Fruit fly (Drosophila melanogaster) whole organism, embryonic: ENCODE data around the gene Cks85A.

Experiments used
- BEAF-32 ChIP-seq: fragments of 200-800 bp; sonication (Bioruptor generic); optimal IDR thresholded peaks from 3 replicates; lab custom pipeline; 2017; ENCODE audit warnings: missing biosample characterization, missing genetic modification characterization, mild to moderate bottlenecking, moderate library complexity, missing genetic modification reagents
- CG1024 ChIP-seq: fragments of 200-800 bp; sonication (Bioruptor generic); IDR thresholded peaks from 2 replicates; pipeline ENCODE4 v1.3.6; 2022; ENCODE audit warnings: missing biosample characterization, missing genetic modification characterization
- CG12299 ChIP-seq: fragments of 200-800 bp; sonication (Bioruptor generic); optimal IDR thresholded peaks from 2 replicates; lab custom pipeline; 2018; ENCODE audit warnings: missing biosample characterization, mild to moderate bottlenecking, missing genetic modification characterization
- CG13894 ChIP-seq: fragments of 200-800 bp; sonication (Bioruptor generic); optimal IDR thresholded peaks from 3 replicates; lab custom pipeline; 2018; ENCODE audit warnings: missing biosample characterization, mild to moderate bottlenecking, missing genetic modification characterization, moderate library complexity
- CG14710 ChIP-seq: fragments of 200-800 bp; sonication (Bioruptor generic); optimal IDR thresholded peaks from 3 replicates; lab custom pipeline; 2019; ENCODE audit warnings: missing biosample characterization, mild to moderate bottlenecking, missing genetic modification characterization, moderate library complexity
- CG15479 ChIP-seq: fragments of 200-800 bp; sonication (Bioruptor generic); optimal IDR thresholded peaks from 3 replicates; lab custom pipeline; 2019; ENCODE audit warnings: missing biosample characterization, mild to moderate bottlenecking, missing genetic modification characterization, moderate library complexity
- CG16813 ChIP-seq: fragments of 200-800 bp; sonication (Bioruptor generic); IDR thresholded peaks from 3 replicates; pipeline ENCODE4 v1.3.6; 2022; ENCODE audit warnings: missing biosample characterization, missing genetic modification characterization; ENCODE audit not compliant: partially characterized antibody
- CG17568 ChIP-seq: fragments of 200-800 bp; sonication (Bioruptor generic); optimal IDR thresholded peaks from 2 replicates; lab custom pipeline; 2018; ENCODE audit warnings: missing biosample characterization, mild to moderate bottlenecking, missing genetic modification characterization, moderate library complexity
- CG18599 ChIP-seq: fragments of 200-800 bp; sonication (Bioruptor generic); optimal IDR thresholded peaks from 3 replicates; lab custom pipeline; 2017; ENCODE audit warnings: missing biosample characterization, missing genetic modification characterization, mild to moderate bottlenecking, moderate library complexity, missing genetic modification reagents
- CG2202 ChIP-seq: fragments of 200-800 bp; sonication (Bioruptor generic); optimal IDR thresholded peaks from 2 replicates; lab custom pipeline; 2018; ENCODE audit warnings: missing biosample characterization, mild to moderate bottlenecking, missing genetic modification characterization
- CG30403 ChIP-seq: fragments of 200-800 bp; sonication (Bioruptor generic); optimal IDR thresholded peaks from 3 replicates; lab custom pipeline; 2016; ENCODE audit warnings: missing biosample characterization, missing genetic modification characterization
- CG34224 ChIP-seq: fragments of 200-800 bp; sonication (Bioruptor generic); IDR thresholded peaks from 3 replicates; pipeline ENCODE4 v1.3.6; 2022; ENCODE audit warnings: missing biosample characterization, missing genetic modification characterization; ENCODE audit not compliant: partially characterized antibody
- CG4328 ChIP-seq: fragments of 200-800 bp; sonication (Bioruptor generic); optimal IDR thresholded peaks from 3 replicates; lab custom pipeline; 2017; ENCODE audit warnings: missing biosample characterization, missing genetic modification reagents, missing genetic modification characterization
- CG7745 ChIP-seq: fragments of 200-800 bp; sonication (Bioruptor generic); optimal IDR thresholded peaks from 2 replicates; lab custom pipeline; 2018; ENCODE audit warnings: missing biosample characterization, mild to moderate bottlenecking, missing genetic modification characterization, moderate library complexity
- CG8290 ChIP-seq, 3 experiments: fragments of 200-800 bp; sonication (Bioruptor generic); optimal IDR thresholded peaks; 2 replicates each; lab custom pipeline; 2016 to 2019; ENCODE audit warnings: missing biosample characterization in 3 of 3, missing genetic modification characterization in 3 of 3, mild to moderate bottlenecking in 2 of 3, moderate library complexity in 1 of 3
- CG9932 ChIP-seq: fragments of 200-800 bp; sonication (Bioruptor generic); IDR thresholded peaks from 2 replicates; pipeline ENCODE4 v1.3.6; 2022; ENCODE audit warnings: missing biosample characterization, missing genetic modification characterization
- CkIIα-i1 ChIP-seq: fragments of 200-800 bp; sonication (Bioruptor generic); IDR thresholded peaks from 2 replicates; pipeline ENCODE4 v1.3.6; 2022; ENCODE audit warnings: missing biosample characterization, missing genetic modification characterization
- Dll ChIP-seq: fragments of 200-800 bp; sonication (Bioruptor generic); IDR thresholded peaks from 4 replicates; pipeline ENCODE4 v1.3.6; 2022; ENCODE audit warnings: missing biosample characterization, missing genetic modification characterization; ENCODE audit not compliant: partially characterized antibody
- Eip74EF ChIP-seq, 2 experiments: fragments of 200-800 bp in 1 of 2; fragments of >200 bp in 1 of 2; sonication (Bioruptor generic) in 1 of 2; optimal IDR thresholded peaks; 2 replicates each; lab custom pipeline; 2017 to 2019; ENCODE audit warnings: missing biosample characterization in 2 of 2, missing genetic modification characterization in 2 of 2, mild to moderate bottlenecking in 1 of 2, moderate library complexity in 1 of 2
- Ets65A ChIP-seq: fragments of 200-800 bp; sonication (Bioruptor generic); peaks from one replicate; lab custom pipeline; 2016; ENCODE audit warnings: missing biosample characterization, missing genetic modification characterization
- HHEX ChIP-seq: fragments of 200-800 bp; sonication (Bioruptor generic); optimal IDR thresholded peaks from 3 replicates; lab custom pipeline; 2017; ENCODE audit warnings: missing biosample characterization, mild to moderate bottlenecking, missing genetic modification characterization, missing genetic modification reagents
- HLH3B ChIP-seq: fragments of 200-800 bp; sonication (Bioruptor generic); IDR thresholded peaks from 2 replicates; pipeline ENCODE4 v1.3.6; 2022; ENCODE audit warnings: missing biosample characterization, missing genetic modification characterization
- HLH54F ChIP-seq: fragments of 200-800 bp; sonication (Bioruptor generic); optimal IDR thresholded peaks from 3 replicates; lab custom pipeline; 2016; ENCODE audit warnings: missing biosample characterization, missing genetic modification characterization
- Hr3 ChIP-seq: fragments of 200-800 bp; sonication (Bioruptor generic); optimal IDR thresholded peaks from 3 replicates; lab custom pipeline; 2016; ENCODE audit warnings: missing biosample characterization, missing genetic modification characterization
- Hr78 ChIP-seq, 2 experiments: fragments of 200-800 bp in 1 of 2; fragments of >200 bp in 1 of 2; sonication (Bioruptor generic) in 1 of 2; optimal IDR thresholded peaks; 2 replicates each; lab custom pipeline; 2017 to 2019; ENCODE audit warnings: missing biosample characterization in 2 of 2, missing genetic modification characterization in 2 of 2, mild to moderate bottlenecking in 1 of 2, moderate library complexity in 1 of 2
- MESR4 ChIP-seq: fragments of 200-800 bp; sonication (Bioruptor generic); optimal IDR thresholded peaks from 2 replicates; lab custom pipeline; 2018; ENCODE audit warnings: missing biosample characterization, mild to moderate bottlenecking, missing genetic modification characterization, moderate library complexity
- Max ChIP-seq: fragments of 200-800 bp; sonication (Bioruptor generic); optimal IDR thresholded peaks from 2 replicates; lab custom pipeline; 2016; ENCODE audit warnings: missing biosample characterization, mild to moderate bottlenecking, missing genetic modification characterization
- Pdp1 ChIP-seq, 2 experiments: fragments of 200-800 bp; sonication (Bioruptor generic); optimal IDR thresholded peaks; 3 replicates each; lab custom pipeline; 2016; ENCODE audit warnings: missing biosample characterization in 2 of 2, missing genetic modification characterization in 2 of 2, mild to moderate bottlenecking in 1 of 2, moderate library complexity in 1 of 2
- Side ChIP-seq: fragments of 200-800 bp; sonication (Bioruptor generic); optimal IDR thresholded peaks from 2 replicates; lab custom pipeline; 2016; ENCODE audit warnings: missing biosample characterization, missing genetic modification characterization
- ato ChIP-seq: fragments of 200-800 bp; sonication (Bioruptor generic); IDR thresholded peaks from 2 replicates; pipeline ENCODE4 v1.3.6; 2022; ENCODE audit warnings: missing biosample characterization, missing genetic modification characterization; ENCODE audit not compliant: partially characterized antibody
- bab2 ChIP-seq: fragments of 200-800 bp; sonication (Bioruptor generic); optimal IDR thresholded peaks from 2 replicates; lab custom pipeline; 2016; ENCODE audit warnings: missing biosample characterization, missing genetic modification characterization
- btn ChIP-seq: fragments of 200-800 bp; sonication (Bioruptor generic); optimal IDR thresholded peaks from 2 replicates; lab custom pipeline; 2016; ENCODE audit warnings: missing biosample characterization, missing genetic modification characterization
- chm ChIP-seq: fragments of 200-800 bp; sonication (Bioruptor generic); IDR thresholded peaks from 2 replicates; pipeline ENCODE4 v1.3.6; 2022; ENCODE audit warnings: missing biosample characterization, missing genetic modification characterization
- crol ChIP-seq: fragments of 200-800 bp; sonication (Bioruptor generic); IDR thresholded peaks from 2 replicates; pipeline ENCODE4 v1.3.6; 2022; ENCODE audit warnings: missing biosample characterization, missing genetic modification characterization
- dimm ChIP-seq: fragments of 200-800 bp; sonication (Bioruptor generic); IDR thresholded peaks from 2 replicates; pipeline ENCODE4 v1.3.6; 2022; ENCODE audit warnings: missing biosample characterization, missing genetic modification characterization
- emc ChIP-seq: fragments of 200-800 bp; sonication (Bioruptor generic); optimal IDR thresholded peaks from 2 replicates; lab custom pipeline; 2016; ENCODE audit warnings: missing biosample characterization, missing genetic modification characterization
- esg ChIP-seq: fragments of 200-800 bp; sonication (Bioruptor generic); conservative IDR thresholded peaks from 2 replicates; pipeline ENCODE4 v1.3.6; 2022; ENCODE audit warnings: missing biosample characterization, missing genetic modification characterization
- ftz-f1 ChIP-seq: fragments of 200-800 bp; sonication (Bioruptor generic); optimal IDR thresholded peaks from 2 replicates; lab custom pipeline; 2016; ENCODE audit warnings: missing biosample characterization, missing genetic modification characterization
- grau ChIP-seq: fragments of 200-800 bp; optimal IDR thresholded peaks from 3 replicates; lab custom pipeline; 2019; ENCODE audit warnings: missing biosample characterization, mild to moderate bottlenecking, missing genetic modification characterization, moderate library complexity
- ham ChIP-seq: fragments of 200-800 bp; sonication (Bioruptor generic); IDR thresholded peaks from 2 replicates; pipeline ENCODE4 v1.3.6; 2022; ENCODE audit warnings: missing biosample characterization, missing genetic modification characterization
- hkb ChIP-seq, 2 experiments: fragments of 200-800 bp in 1 of 2; fragments of >200 bp in 1 of 2; sonication (Bioruptor generic) in 1 of 2; IDR thresholded peaks in 1 of 2; optimal IDR thresholded peaks in 1 of 2; 2 replicates each; pipeline versions ENCODE4 v1.3.6 to Lab custom; 2017 to 2022; ENCODE audit warnings: missing biosample characterization in 1 of 2, missing genetic modification characterization in 1 of 2
- insv ChIP-seq, 2 experiments: fragments of 200-800 bp; sonication (Bioruptor generic); optimal IDR thresholded peaks; 3 replicates each; lab custom pipeline; 2016 to 2018; ENCODE audit warnings: missing biosample characterization in 2 of 2, missing genetic modification characterization in 2 of 2
- lmd ChIP-seq: fragments of 200-800 bp; sonication (Bioruptor generic); IDR thresholded peaks from 2 replicates; pipeline ENCODE4 v1.3.6; 2022; ENCODE audit warnings: missing biosample characterization, missing genetic modification characterization
- onecut ChIP-seq: fragments of 200-800 bp; sonication (Bioruptor generic); IDR thresholded peaks from 2 replicates; pipeline ENCODE4 v1.3.6; 2022; ENCODE audit warnings: missing biosample characterization, missing genetic modification characterization
- run ChIP-seq: fragments of 200-800 bp; sonication (Bioruptor generic); optimal IDR thresholded peaks from 3 replicates; lab custom pipeline; 2018; ENCODE audit warnings: missing biosample characterization, mild to moderate bottlenecking, missing genetic modification characterization
- seq ChIP-seq: fragments of 200-800 bp; sonication (Bioruptor generic); IDR thresholded peaks from 2 replicates; pipeline ENCODE4 v1.3.6; 2022; ENCODE audit warnings: missing biosample characterization, missing genetic modification characterization
- stc ChIP-seq: fragments of 200-800 bp; sonication (Bioruptor generic); IDR thresholded peaks from 2 replicates; pipeline ENCODE4 v1.3.6; 2022; ENCODE audit warnings: missing biosample characterization, missing genetic modification characterization

Gene Cks85A

dm6 chr3R:8668024-8668856, 50.0 kb downstream of the Cks85A start (continued):
- no peak for TF ChIP-seq emc (GFP tag; lab: Kevin White, UChicago)
- no peak for TF ChIP-seq HLH3B (GFP tag; lab: Robert Waterston, UW)
- TF ChIP-seq ato (GFP tag; lab: Robert Waterston, UW), result peak; percentile 91
- no peak for TF ChIP-seq bab2 (GFP tag; lab: Kevin White, UChicago)
- TF ChIP-seq CG12299 (tag; lab: Kevin White, UChicago), result no peak
- no peak for TF ChIP-seq Ets65A (GFP tag; lab: Kevin White, UChicago)
- no peak for TF ChIP-seq CkIIα-i1
- TF ChIP-seq CG30403, result no peak
- no peak for TF ChIP-seq HLH54F (GFP tag; lab: Kevin White, UChicago)
- TF ChIP-seq run (tag; lab: Kevin White, UChicago), result no peak
- no peak for TF ChIP-seq onecut (GFP tag; lab: Robert Waterston, UW)
- TF ChIP-seq CG17568 (GFP tag; lab: Kevin White, UChicago), result no peak
- TF ChIP-seq grau, result no peak
- no peak for TF ChIP-seq HHEX
- TF ChIP-seq CG14710 (tag; lab: Kevin White, UChicago), result no peak
- no peak for TF ChIP-seq CG15479
- no peak for TF ChIP-seq CG8290 (GFP tag; optimal IDR thresholded peaks at IDR 0.05; lab: Kevin White, UChicago)
- TF ChIP-seq CG8290 (tag; optimal IDR thresholded peaks at IDR 0.05; lab: Kevin White, UChicago), result peak in 1 of 2 experiments; percentile 23
- TF ChIP-seq chm (GFP tag; lab: Robert Waterston, UW), result peak; percentile 7; the same call in 1 of the 2 replicates
- no peak for TF ChIP-seq ham (GFP tag; lab: Robert Waterston, UW)
- TF ChIP-seq CG7745, result no peak
- TF ChIP-seq CG1024, result no peak
- TF ChIP-seq stc (GFP tag; lab: Robert Waterston, UW), result no peak; the same call in 1 of the 2 replicates
- no peak for TF ChIP-seq insv (GFP tag; optimal IDR thresholded peaks at IDR 0.05; lab: Kevin White, UChicago)
- TF ChIP-seq hkb (optimal IDR thresholded peaks at IDR 0.05; lab: Kevin White, UChicago), result no peak
- TF ChIP-seq hkb (GFP tag; IDR thresholded peaks at IDR 0.05; lab: Robert Waterston, UW), result no peak
- no peak for TF ChIP-seq CG13894
- TF ChIP-seq esg (GFP tag; lab: Robert Waterston, UW), result no peak
- TF ChIP-seq CG18599, result no peak
- no peak for TF ChIP-seq CG4328 (GFP tag; lab: Kevin White, UChicago)
- TF ChIP-seq seq (GFP tag; lab: Robert Waterston, UW), result no peak
- TF ChIP-seq lmd (GFP tag; lab: Robert Waterston, UW), result no peak
- TF ChIP-seq Side (GFP tag; lab: Kevin White, UChicago), result no peak
- no peak; the same call in none of the 3 replicates for TF ChIP-seq CG34224 (GFP tag; lab: Robert Waterston, UW)
- peak; percentile 69 for TF ChIP-seq ftz-f1 (GFP tag; lab: Kevin White, UChicago)
- TF ChIP-seq Hr78 (GFP tag; optimal IDR thresholded peaks at IDR 0.05; lab: Kevin White, UChicago), result peak in 1 of 2 experiments; percentile 71
- peak; percentile 75 for TF ChIP-seq crol (GFP tag; lab: Robert Waterston, UW)
- no peak for TF ChIP-seq Max (GFP tag; lab: Kevin White, UChicago)
- TF ChIP-seq BEAF-32 (GFP tag; lab: Kevin White, UChicago), result no peak
- TF ChIP-seq CG16813, result peak; percentile 48
- no peak for TF ChIP-seq Hr3 (GFP tag; lab: Kevin White, UChicago)
- TF ChIP-seq Dll (GFP tag; lab: Robert Waterston, UW), result 0 out of 4 replicates have a peak, but pooled peaks have one; percentile 36
- no peak for TF ChIP-seq btn (GFP tag; lab: Kevin White, UChicago)
- peak in 1 of 2 experiments; percentile 6 for TF ChIP-seq Eip74EF (GFP tag; optimal IDR thresholded peaks at IDR 0.05; lab: Kevin White, UChicago)
- TF ChIP-seq dimm (GFP tag; lab: Robert Waterston, UW), result no peak
- peak in 1 of 2 experiments; percentile 96 for TF ChIP-seq Pdp1 (GFP tag; optimal IDR thresholded peaks at IDR 0.05; lab: Kevin White, UChicago)
- TF ChIP-seq CG2202, result no peak
- no peak for TF ChIP-seq CG9932 (GFP tag; lab: Robert Waterston, UW)
- TF ChIP-seq MESR4 (GFP tag; lab: Kevin White, UChicago), result no peak
